Fruit fly (Drosophila melanogaster) whole organism, pupa: ENCODE data around the gene Spase25.

Source experiments
- CG13204 ChIP-seq: fragments of 200-800 bp; sonication (Bioruptor generic); optimal IDR thresholded peaks from 2 replicates; lab custom pipeline; 2018; ENCODE audit warnings: missing biosample characterization, mild to moderate bottlenecking, missing genetic modification characterization, moderate library complexity
- CG14655 ChIP-seq: fragments of 200-800 bp; sonication (Bioruptor generic); optimal IDR thresholded peaks from 3 replicates; lab custom pipeline; 2017; ENCODE audit warnings: mild to moderate bottlenecking, missing biosample characterization, missing genetic modification reagents, missing genetic modification characterization
- CG8159 ChIP-seq: fragments of 200-800 bp; sonication (Bioruptor generic); optimal IDR thresholded peaks from 3 replicates; lab custom pipeline; 2018; ENCODE audit warnings: missing biosample characterization, mild to moderate bottlenecking, missing genetic modification characterization, moderate library complexity
- CG9948 ChIP-seq: fragments of 200-800 bp; sonication (Bioruptor generic); optimal IDR thresholded peaks from 2 replicates; lab custom pipeline; 2018; ENCODE audit warnings: missing biosample characterization, mild to moderate bottlenecking, missing genetic modification characterization, moderate library complexity
- Ets98B ChIP-seq: fragments of 200-800 bp; sonication (Bioruptor generic); IDR thresholded peaks from 2 replicates; pipeline ENCODE4 v1.3.6; 2022; ENCODE audit warnings: missing biosample characterization, missing genetic modification characterization
- Snoo ChIP-seq: fragments of 200-800 bp; sonication (Bioruptor generic); optimal IDR thresholded peaks from 3 replicates; lab custom pipeline; 2017; ENCODE audit warnings: missing biosample characterization, mild to moderate bottlenecking, missing genetic modification characterization, inconsistent platforms

- TF ChIP-seq CG9948: no peak
- TF ChIP-seq Snoo (tag; lab: Kevin White, UChicago): no peak
- no peak for TF ChIP-seq CG13204
- TF ChIP-seq Ets98B (GFP tag; lab: Robert Waterston, UW): no peak
- TF ChIP-seq CG8159: no peak
- no peak for TF ChIP-seq CG14655 (GFP tag; lab: Kevin White, UChicago)
Observed at dm6 chrX:11468304-11468703, 16.7 kb upstream of the Spase25 start.
